Fruit fly (Drosophila melanogaster) whole organism, pupa: Measurements from ENCODE around the gene ND-B14.5B.
"Not testable (repeated sequence)": the region's sequence is repeated elsewhere in the genome, so short reads cannot be mapped to it uniquely, and the experiment has no call there.

Source experiments
- CG15710 ChIP-seq: fragments of 200-800 bp; sonication (Bioruptor generic); optimal IDR thresholded peaks from 2 replicates; lab custom pipeline; 2018; ENCODE audit warnings: missing biosample characterization, mild to moderate bottlenecking, missing genetic modification characterization, moderate library complexity
- CG17806 ChIP-seq: fragments of 200-800 bp; sonication (Bioruptor generic); optimal IDR thresholded peaks from 2 replicates; lab custom pipeline; 2018; ENCODE audit warnings: missing biosample characterization, mild to moderate bottlenecking, missing genetic modification characterization, moderate library complexity
- CG32121 ChIP-seq: fragments of 200-800 bp; sonication (Bioruptor generic); IDR thresholded peaks from 2 replicates; pipeline ENCODE4 v1.3.6; 2022; ENCODE audit warnings: missing biosample characterization, missing genetic modification characterization
- CG4496 ChIP-seq: fragments of 200-800 bp; sonication (Bioruptor generic); IDR thresholded peaks from 3 replicates; pipeline ENCODE4 v1.3.6; 2022; ENCODE audit warnings: missing biosample characterization, missing genetic modification characterization
- CG8159 ChIP-seq: fragments of 200-800 bp; sonication (Bioruptor generic); optimal IDR thresholded peaks from 3 replicates; lab custom pipeline; 2018; ENCODE audit warnings: missing biosample characterization, mild to moderate bottlenecking, missing genetic modification characterization, moderate library complexity
- Pif1A ChIP-seq: fragments of 200-800 bp; sonication (Bioruptor generic); optimal IDR thresholded peaks from 3 replicates; lab custom pipeline; 2016; ENCODE audit warnings: missing biosample characterization, missing genetic modification characterization
- Snoo ChIP-seq: fragments of 200-800 bp; sonication (Bioruptor generic); optimal IDR thresholded peaks from 3 replicates; lab custom pipeline; 2017; ENCODE audit warnings: missing biosample characterization, mild to moderate bottlenecking, missing genetic modification characterization, inconsistent platforms
- gl ChIP-seq: fragments of 200-800 bp; sonication (Bioruptor generic); optimal IDR thresholded peaks from 2 replicates; lab custom pipeline; 2018; ENCODE audit warnings: missing biosample characterization, mild to moderate bottlenecking, missing genetic modification characterization

dm6 chr2L:3163490-3163889 is 17.8 kb upstream of the ND-B14.5B start, which contains the start of gene Hydr2:
- not testable (repeated sequence) for TF ChIP-seq CG4496 (GFP tag; lab: Robert Waterston, UW); gl (tag; lab: Kevin White, UChicago); Pif1A; CG32121 (GFP tag; lab: Robert Waterston, UW); CG15710 (tag; lab: Kevin White, UChicago); Snoo (tag; lab: Kevin White, UChicago); CG8159 (tag; lab: Kevin White, UChicago); CG17806
